Worm (Caenorhabditis elegans) whole organism, L3 larva: Measurements from ENCODE around the gene ufbp-1.

ENCODE experiments used
- fkh-2 ChIP-seq: fragments of 150-350 bp; optimal IDR thresholded peaks from 2 replicates; lab custom pipeline; 2014; ENCODE audit warnings: missing biosample characterization, missing genetic modification reagents, missing genetic modification characterization
- skn-1 ChIP-seq: fragments of 150-350 bp; optimal IDR thresholded peaks from 2 replicates; lab custom pipeline; 2014; ENCODE audit warnings: missing biosample characterization, missing genetic modification characterization
- unc-39 ChIP-seq: sonication (generic microtip); optimal IDR thresholded peaks from 4 replicates; lab custom pipeline; 2017; ENCODE audit warnings: missing biosample characterization, missing genetic modification characterization
- unc-62 ChIP-seq: fragments of 150-350 bp; sonication (generic microtip); optimal IDR thresholded peaks from 4 replicates; lab custom pipeline; 2014; ENCODE audit warnings: missing biosample characterization, missing genetic modification reagents, missing genetic modification characterization

DNA sequence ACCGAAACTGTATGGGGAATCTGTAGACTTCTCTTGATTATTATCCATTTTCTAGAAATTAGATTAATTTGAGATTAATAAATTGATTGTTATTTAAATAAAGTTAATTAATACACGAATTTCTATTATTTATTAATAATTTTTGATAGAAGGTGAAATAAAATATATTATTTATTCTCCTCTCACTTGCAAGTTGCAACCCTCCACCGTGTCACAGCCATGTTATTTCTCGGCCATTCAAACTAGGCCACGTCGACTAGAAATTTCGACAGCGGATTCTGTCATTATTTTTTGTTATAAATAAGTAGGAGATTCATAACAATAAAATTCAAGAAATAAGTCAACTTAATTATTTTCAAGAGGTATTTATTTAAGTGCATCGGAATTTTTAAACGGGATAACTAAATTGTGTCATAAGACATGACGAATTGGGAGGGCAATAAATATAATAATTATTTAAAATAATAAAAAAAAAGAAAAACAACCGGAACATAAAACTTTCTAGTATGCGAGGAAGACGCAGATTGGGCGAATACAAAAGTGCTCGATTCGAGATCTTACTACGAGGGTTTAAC is at the start of gene ufbp-1:
- TF ChIP-seq unc-62 (GFP tag; lab: Kevin White, UChicago) (no peak), unc-39 (no peak), skn-1 (tag; lab: Kevin White, UChicago) (no peak), fkh-2 (tag; lab: Kevin White, UChicago) (no peak)
